Fruit fly (Drosophila melanogaster) whole organism, wandering third instar larva: ENCODE measurements around the gene Cyp318a1.

Experiments
- Mio ChIP-seq: sonication (Bioruptor generic); optimal IDR thresholded peaks from 2 replicates; lab custom pipeline; 2016; ENCODE audit warnings: missing biosample characterization, missing genetic modification characterization
- lola ChIP-seq: fragments of >200 bp; optimal IDR thresholded peaks from 2 replicates; lab custom pipeline; 2017; ENCODE audit warnings: missing biosample characterization, missing genetic modification characterization
- pan ChIP-seq: fragments of >200 bp; optimal IDR thresholded peaks from 2 replicates; lab custom pipeline; 2017

DNA sequence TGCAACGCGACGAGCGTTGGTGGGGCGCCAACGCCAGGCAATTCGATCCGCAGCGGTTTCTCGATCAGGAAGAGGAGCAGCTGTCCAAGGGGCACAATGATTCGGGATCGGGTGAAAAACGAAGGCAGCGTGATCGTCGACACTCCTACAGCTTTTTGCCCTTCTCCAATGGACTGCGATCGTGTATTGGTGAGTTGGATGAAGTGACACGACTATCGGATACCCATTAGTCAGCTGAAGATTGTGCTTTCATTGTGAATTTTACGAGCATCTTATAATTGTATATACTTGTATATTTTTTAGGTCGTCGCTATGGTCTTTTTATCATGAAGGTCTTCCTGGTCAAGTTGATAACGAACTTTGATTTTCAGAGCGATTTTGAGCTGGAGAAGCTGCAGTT is 2.3 kb downstream of the Cyp318a1 start:
- no peak for TF ChIP-seq lola (GFP tag; lab: Kevin White, UChicago)
- TF ChIP-seq Mio = no peak
- TF ChIP-seq pan (lab: Kevin White, UChicago) = no peak
